Worm (Caenorhabditis elegans) whole organism, early embryonic: ENCODE results near the gene clh-3.

Experiments
- B0310.2 ChIP-seq: sonication (generic microtip); optimal IDR thresholded peaks from 2 replicates; lab custom pipeline; 2016; ENCODE audit warnings: mild to moderate bottlenecking, missing genetic modification characterization, missing compliant biosample characterization
- F13C5.2 ChIP-seq: sonication (generic microtip); optimal IDR thresholded peaks from 2 replicates; lab custom pipeline; 2017; ENCODE audit warnings: mild to moderate bottlenecking, missing genetic modification characterization, inconsistent platforms, missing compliant biosample characterization
- aly-1 ChIP-seq: sonication (generic microtip); optimal IDR thresholded peaks from 2 replicates; lab custom pipeline; 2016; ENCODE audit warnings: missing genetic modification characterization, missing compliant biosample characterization
- ama-1 ChIP-seq: fragments of 150-350 bp; optimal IDR thresholded peaks from 2 replicates; lab custom pipeline; 2014
- ceh-13 ChIP-seq: fragments of 200-800 bp; sonication (Bioruptor generic); optimal IDR thresholded peaks from 2 replicates; lab custom pipeline; 2018; ENCODE audit warnings: mild to moderate bottlenecking, missing genetic modification characterization, missing compliant biosample characterization
- ceh-36 ChIP-seq: sonication (generic microtip); optimal IDR thresholded peaks from 2 replicates; lab custom pipeline; 2016; ENCODE audit warnings: missing genetic modification characterization, inconsistent platforms, missing compliant biosample characterization
- ets-7 ChIP-seq: sonication (generic microtip); optimal IDR thresholded peaks from 2 replicates; lab custom pipeline; 2016; ENCODE audit warnings: missing genotype, missing genetic modification characterization, missing compliant biosample characterization
- flt-1 ChIP-seq: fragments of 200-800 bp; sonication (Bioruptor generic); IDR thresholded peaks from 2 replicates; pipeline ENCODE4 v1.3.6; 2022; ENCODE audit warnings: missing genetic modification characterization, missing compliant biosample characterization
- hmbx-1 ChIP-seq: sonication (generic microtip); optimal IDR thresholded peaks from 2 replicates; lab custom pipeline; 2016; ENCODE audit warnings: mild to moderate bottlenecking, missing genetic modification characterization, missing compliant biosample characterization
- hmg-4 ChIP-seq: fragments of 200-800 bp; sonication (Bioruptor generic); optimal IDR thresholded peaks from 2 replicates; lab custom pipeline; 2018; ENCODE audit warnings: mild to moderate bottlenecking, missing genetic modification characterization, missing compliant biosample characterization
- hnd-1 ChIP-seq: sonication (generic microtip); optimal IDR thresholded peaks from 2 replicates; lab custom pipeline; 2016; ENCODE audit warnings: missing genetic modification characterization, missing compliant biosample characterization
- pes-1 ChIP-seq: fragments of 200-800 bp; sonication (Bioruptor generic); IDR thresholded peaks from 2 replicates; pipeline ENCODE4 v1.3.6; 2022; ENCODE audit warnings: missing genetic modification reagents, missing genetic modification characterization, missing compliant biosample characterization
- scrt-1 ChIP-seq: fragments of 200-800 bp; sonication (Bioruptor generic); IDR thresholded peaks from 2 replicates; pipeline ENCODE4 v1.3.6; 2022; ENCODE audit warnings: missing genetic modification characterization, missing compliant biosample characterization
- sea-1 ChIP-seq: fragments of 200-800 bp; sonication (Bioruptor generic); conservative IDR thresholded peaks from 2 replicates; pipeline ENCODE4 v1.3.6; 2022; ENCODE audit warnings: missing genetic modification characterization, missing compliant biosample characterization
- tbx-11 ChIP-seq: fragments of 200-800 bp; sonication (Bioruptor generic); IDR thresholded peaks from 2 replicates; pipeline ENCODE4 v1.3.6; 2022; ENCODE audit warnings: missing genetic modification characterization, missing compliant biosample characterization
- tbx-37 ChIP-seq: fragments of 200-800 bp; sonication (Bioruptor generic); conservative IDR thresholded peaks from 2 replicates; pipeline ENCODE4 v1.3.6; 2022; ENCODE audit warnings: missing genetic modification reagents, missing genetic modification characterization, missing compliant biosample characterization
- tra-4 ChIP-seq: sonication (generic microtip); optimal IDR thresholded peaks from 2 replicates; lab custom pipeline; 2017; ENCODE audit warnings: missing genetic modification characterization, missing compliant biosample characterization

The clh-3 gene

DNA sequence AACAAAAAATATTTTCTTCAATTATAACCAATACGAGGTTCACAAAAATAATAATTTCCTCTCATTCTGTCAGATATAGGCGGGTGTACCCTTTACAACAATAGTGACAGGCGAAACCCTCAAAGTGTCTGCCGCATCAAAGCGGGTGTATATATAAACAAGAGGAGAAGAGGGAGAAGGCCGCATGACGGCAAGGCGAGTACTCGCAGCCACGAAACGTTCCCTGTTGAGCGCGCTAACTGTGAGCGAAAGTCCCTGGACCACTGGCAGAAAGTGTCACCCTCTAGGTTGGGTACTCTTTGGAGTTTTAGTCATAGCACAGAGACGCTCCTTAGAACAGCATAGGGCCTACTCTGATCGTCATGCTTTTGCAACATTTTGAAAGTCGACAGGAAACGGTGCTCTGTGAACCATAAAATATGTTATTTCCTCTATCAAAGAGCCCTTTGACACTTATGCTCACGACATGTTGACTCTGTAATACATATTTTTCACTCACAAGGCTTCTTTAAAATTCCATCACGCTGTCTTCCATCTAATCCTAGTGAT is 25.6 kb downstream of the clh-3 start, which contains the start of gene pcrg-1:
Gene pcrg-1 (plus strand): TSS at position 499 of the 549 bp plus-strand sequence.
- TF ChIP-seq ets-7 (peak; percentile 82), sea-1 (GFP tag; lab: Robert Waterston, UW) (peak; percentile 93), ama-1 (lab: Kevin White, UChicago) (no peak), hmbx-1 (peak; percentile 62), B0310.2 (peak; percentile 85), hmg-4 (GFP tag; lab: Kevin White, UChicago) (peak; percentile 99), hnd-1 (peak; percentile 75), scrt-1 (GFP tag; lab: Robert Waterston, UW) (peak; percentile 90), ceh-36 (peak; percentile 85), ceh-13 (GFP tag; lab: Kevin White, UChicago) (peak; percentile 90), tbx-37 (GFP tag; lab: Robert Waterston, UW) (peak; percentile 92), F13C5.2 (tag; lab: Kevin White, UChicago) (peak; percentile 94), flt-1 (peak; percentile 89), tbx-11 (GFP tag; lab: Robert Waterston, UW) (peak; percentile 93), aly-1 (tag; lab: Kevin White, UChicago) (peak; percentile 89), pes-1 (peak; percentile 93), tra-4 (tag; lab: Kevin White, UChicago) (peak; percentile 83)

DNA sequence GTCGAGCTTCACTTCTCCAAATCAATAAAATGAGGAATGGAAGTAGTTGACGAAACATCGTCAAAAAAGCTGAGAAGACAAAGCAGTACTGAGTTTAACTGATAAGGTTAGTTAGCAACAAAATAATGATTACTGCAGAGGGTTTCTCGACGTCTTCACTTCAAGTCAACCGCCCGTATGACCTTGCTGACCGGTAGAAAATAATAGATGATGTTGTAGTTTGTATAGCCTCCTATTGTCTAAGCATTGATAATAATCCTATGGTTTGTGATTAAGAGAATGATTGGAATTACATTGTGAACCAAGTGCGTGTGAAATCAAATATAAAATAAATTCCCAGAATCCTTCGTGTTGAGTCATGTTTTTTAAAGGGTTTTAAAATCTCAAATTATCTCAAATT is 26.4 kb downstream of the clh-3 start, which contains the start of gene E04F6.6:
Gene E04F6.6 (minus strand): TSS at position 258 of the 400 bp plus-strand sequence.
- TF ChIP-seq ets-7 (no peak), tbx-37 (GFP tag; lab: Robert Waterston, UW) (no peak), scrt-1 (GFP tag; lab: Robert Waterston, UW) (no peak), flt-1 (no peak), hnd-1 (no peak), sea-1 (GFP tag; lab: Robert Waterston, UW) (no peak), ceh-13 (GFP tag; lab: Kevin White, UChicago) (no peak), hmbx-1 (no peak), tra-4 (tag; lab: Kevin White, UChicago) (no peak), aly-1 (tag; lab: Kevin White, UChicago) (no peak), hmg-4 (GFP tag; lab: Kevin White, UChicago) (no peak), ceh-36 (no peak), F13C5.2 (tag; lab: Kevin White, UChicago) (no peak), tbx-11 (GFP tag; lab: Robert Waterston, UW) (no peak), ama-1 (lab: Kevin White, UChicago) (no peak), B0310.2 (no peak), pes-1 (no peak)

- TF ChIP-seq hnd-1 (no peak), tbx-11 (GFP tag; lab: Robert Waterston, UW) (no peak), ceh-13 (GFP tag; lab: Kevin White, UChicago) (no peak), hmbx-1 (no peak), B0310.2 (no peak), tbx-37 (GFP tag; lab: Robert Waterston, UW) (no peak), pes-1 (no peak), tra-4 (tag; lab: Kevin White, UChicago) (no peak), sea-1 (GFP tag; lab: Robert Waterston, UW) (no peak), flt-1 (no peak), aly-1 (tag; lab: Kevin White, UChicago) (no peak), scrt-1 (GFP tag; lab: Robert Waterston, UW) (no peak), ama-1 (lab: Kevin White, UChicago) (no peak), hmg-4 (GFP tag; lab: Kevin White, UChicago) (no peak), F13C5.2 (tag; lab: Kevin White, UChicago) (no peak)
Observed at ce11 chrII:7197434-7197833, 28.3 kb downstream of the clh-3 start.

- TF ChIP-seq sea-1 (GFP tag; lab: Robert Waterston, UW) (no peak), flt-1 (no peak), hmg-4 (GFP tag; lab: Kevin White, UChicago) (no peak), tbx-37 (GFP tag; lab: Robert Waterston, UW) (no peak), tra-4 (tag; lab: Kevin White, UChicago) (no peak), pes-1 (no peak), hmbx-1 (no peak), F13C5.2 (tag; lab: Kevin White, UChicago) (no peak), hnd-1 (no peak), scrt-1 (GFP tag; lab: Robert Waterston, UW) (no peak), tbx-11 (GFP tag; lab: Robert Waterston, UW) (no peak), ama-1 (lab: Kevin White, UChicago) (no peak), ceh-36 (no peak), aly-1 (tag; lab: Kevin White, UChicago) (no peak)
Observed at ce11 chrII:7196040-7196439, 29.7 kb downstream of the clh-3 start, which contains the start of gene maoc-1. maoc-1 (plus strand) TSS chrII:7196276.

ce11 chrII:7195541-7195940 is 30.2 kb downstream of the clh-3 start, which contains the start of gene acdh-12:
acdh-12 (minus strand) TSS chrII:7195641.
- TF ChIP-seq hmbx-1 (no peak), ceh-36 (no peak), ets-7 (no peak), ama-1 (lab: Kevin White, UChicago) (no peak), tbx-11 (GFP tag; lab: Robert Waterston, UW) (no peak), pes-1 (no peak), hnd-1 (no peak)

- no peak for TF ChIP-seq flt-1
- no peak for TF ChIP-seq ets-7
- TF ChIP-seq hmg-4 (GFP tag; lab: Kevin White, UChicago) = no peak
- TF ChIP-seq tra-4 (tag; lab: Kevin White, UChicago) = no peak
Observed at ce11 chrII:7189120-7189519, 36.6 kb downstream of the clh-3 start, which contains the start of gene E04F6.4. E04F6.4 (plus strand) TSS chrII:7189420.

DNA sequence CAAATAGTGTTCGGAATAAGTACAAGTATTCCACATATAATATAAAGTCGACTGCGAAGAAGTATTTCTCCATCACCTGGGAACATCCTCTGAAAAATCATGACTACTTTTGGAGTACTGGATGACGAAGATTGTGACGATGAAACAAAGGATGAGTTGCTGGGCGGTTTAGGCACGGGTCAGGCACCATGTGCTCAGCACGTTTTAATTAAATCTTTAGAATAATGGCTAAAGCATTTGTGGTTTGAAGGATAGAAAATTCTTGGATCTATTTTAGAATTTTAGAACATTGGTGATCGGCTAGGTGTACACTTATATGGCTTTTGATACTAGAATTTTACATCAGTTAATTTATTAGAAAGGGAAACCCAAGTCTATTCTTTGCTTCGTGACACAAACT is 38.6 kb downstream of the clh-3 start, which contains the start of gene C27H5.6:
Gene C27H5.6 (minus strand): TSS at position 101 of the 400 bp plus-strand sequence.
- TF ChIP-seq tbx-37 (GFP tag; lab: Robert Waterston, UW) (no peak), pes-1 (no peak), hmg-4 (GFP tag; lab: Kevin White, UChicago) (no peak), tra-4 (tag; lab: Kevin White, UChicago) (no peak), B0310.2 (no peak), flt-1 (no peak), ceh-36 (no peak), F13C5.2 (tag; lab: Kevin White, UChicago) (no peak), ceh-13 (GFP tag; lab: Kevin White, UChicago) (no peak), tbx-11 (GFP tag; lab: Robert Waterston, UW) (no peak), ama-1 (lab: Kevin White, UChicago) (no peak), hnd-1 (no peak), aly-1 (tag; lab: Kevin White, UChicago) (no peak), sea-1 (GFP tag; lab: Robert Waterston, UW) (no peak), scrt-1 (GFP tag; lab: Robert Waterston, UW) (no peak), ets-7 (no peak), hmbx-1 (no peak)
